Worm (Caenorhabditis elegans) whole organism, L1 larva: ENCODE results near the gene F37C12.18.

Experiments used
- C16A3.4 ChIP-seq: fragments of 150-350 bp; optimal IDR thresholded peaks from 2 replicates; lab custom pipeline; 2014; ENCODE audit warnings: missing biosample characterization, missing genetic modification characterization
- F16B12.6 ChIP-seq: fragments of 150-350 bp; optimal IDR thresholded peaks from 2 replicates; lab custom pipeline; 2014; ENCODE audit warnings: missing biosample characterization, missing genetic modification characterization
- Y116A8C.19 ChIP-seq: sonication (generic microtip); optimal IDR thresholded peaks from 2 replicates; lab custom pipeline; 2016; ENCODE audit warnings: missing compliant biosample characterization, missing genetic modification characterization, borderline replicate concordance
- aha-1 ChIP-seq: fragments of 150-350 bp; optimal IDR thresholded peaks from 2 replicates; lab custom pipeline; 2014; ENCODE audit warnings: missing biosample characterization, missing genetic modification characterization
- aly-2 ChIP-seq: fragments of 150-350 bp; optimal IDR thresholded peaks from 2 replicates; lab custom pipeline; 2014; ENCODE audit warnings: missing biosample characterization, missing genetic modification characterization
- ama-1 ChIP-seq: fragments of 150-350 bp; optimal IDR thresholded peaks from 2 replicates; lab custom pipeline; 2014
- blmp-1 ChIP-seq: fragments of 150-350 bp; optimal IDR thresholded peaks from 2 replicates; lab custom pipeline; 2014; ENCODE audit warnings: missing biosample characterization, missing genetic modification characterization
- ceh-82 ChIP-seq, 3 experiments: fragments of 150-350 bp in 1 of 3; sonication (generic microtip) in 2 of 3; optimal IDR thresholded peaks; 2 replicates each; lab custom pipeline; 2014 to 2017; ENCODE audit warnings: missing biosample characterization in 3 of 3, missing genetic modification characterization in 3 of 3
- efl-1 ChIP-seq, 4 experiments: fragments of 150-350 bp; optimal IDR thresholded peaks in 3 of 4; peaks in 1 of 4; 1 replicate in 1 of 4; 2 replicates in 3 of 4; lab custom pipeline; 2014; ENCODE audit warnings: missing biosample characterization in 2 of 4, missing genetic modification characterization in 2 of 4, missing genetic modification reagents in 2 of 4
- elt-3 ChIP-seq, 6 experiments: fragments of 150-350 bp in 1 of 6; sonication (generic microtip); optimal IDR thresholded peaks; 2 replicates each; lab custom pipeline; 2017 to 2018; ENCODE audit warnings: missing biosample characterization in 6 of 6, missing genetic modification characterization in 6 of 6, inconsistent platforms in 1 of 6
- fkh-10 ChIP-seq: sonication (generic microtip); optimal IDR thresholded peaks from 2 replicates; lab custom pipeline; 2017; ENCODE audit warnings: missing biosample characterization, missing genetic modification reagents, missing genetic modification characterization
- fkh-4 ChIP-seq: sonication (generic microtip); optimal IDR thresholded peaks from 2 replicates; lab custom pipeline; 2016; ENCODE audit warnings: missing compliant biosample characterization, missing genetic modification characterization, borderline replicate concordance
- fkh-8 ChIP-seq: sonication (generic microtip); optimal IDR thresholded peaks from 2 replicates; lab custom pipeline; 2016; ENCODE audit warnings: mild to moderate bottlenecking, missing genetic modification characterization, missing compliant biosample characterization
- grh-1 ChIP-seq: fragments of 200-800 bp; sonication (Bioruptor generic); IDR thresholded peaks from 2 replicates; pipeline ENCODE4 v1.3.6; 2022; ENCODE audit warnings: missing genetic modification reagents, missing genetic modification characterization, missing compliant biosample characterization
- hlh-17 ChIP-seq: fragments of 200-800 bp; sonication (Bioruptor generic); optimal IDR thresholded peaks from 2 replicates; lab custom pipeline; 2018; ENCODE audit warnings: missing genetic modification characterization, mild to moderate bottlenecking, missing compliant biosample characterization, moderate library complexity, borderline replicate concordance
- hlh-4 ChIP-seq: sonication (generic microtip); optimal IDR thresholded peaks from 2 replicates; lab custom pipeline; 2016; ENCODE audit warnings: mild to moderate bottlenecking, missing genetic modification characterization, missing compliant biosample characterization
- isw-1 ChIP-seq: fragments of 200-800 bp; sonication (Bioruptor generic); IDR thresholded peaks from 2 replicates; pipeline ENCODE4 v1.3.6; 2022; ENCODE audit warnings: missing genetic modification characterization, missing compliant biosample characterization
- lin-13 ChIP-seq: fragments of 150-350 bp; optimal IDR thresholded peaks from 2 replicates; lab custom pipeline; 2014; ENCODE audit warnings: missing biosample characterization, missing genetic modification reagents, missing genetic modification characterization
- lin-14 ChIP-seq: fragments of 200-800 bp; sonication (Bioruptor generic); optimal IDR thresholded peaks from 2 replicates; lab custom pipeline; 2018; ENCODE audit warnings: mild to moderate bottlenecking, missing genetic modification characterization, moderate library complexity, missing compliant biosample characterization
- lin-15B ChIP-seq: fragments of 150-350 bp; sonication (generic microtip); optimal IDR thresholded peaks from 3 replicates; lab custom pipeline; 2014; ENCODE audit warnings: missing biosample characterization, missing genetic modification characterization
- mdl-1 ChIP-seq, 2 experiments: fragments of 150-350 bp; optimal IDR thresholded peaks; 2 replicates each; lab custom pipeline; 2014 to 2017; ENCODE audit warnings: missing biosample characterization in 2 of 2, missing genetic modification characterization in 2 of 2, inconsistent platforms in 1 of 2
- mep-1 ChIP-seq: fragments of 150-350 bp; optimal IDR thresholded peaks from 2 replicates; lab custom pipeline; 2014; ENCODE audit warnings: missing biosample characterization, missing genetic modification characterization
- nhr-12 ChIP-seq: sonication (generic microtip); optimal IDR thresholded peaks from 2 replicates; lab custom pipeline; 2017; ENCODE audit warnings: missing biosample characterization, missing genetic modification characterization
- nhr-19 ChIP-seq: fragments of 200-800 bp; sonication (Bioruptor generic); conservative IDR thresholded peaks from 2 replicates; pipeline ENCODE4 v1.3.6; 2022; ENCODE audit warnings: missing genetic modification characterization, missing compliant biosample characterization
- nhr-20 ChIP-seq: sonication (generic microtip); optimal IDR thresholded peaks from 2 replicates; lab custom pipeline; 2016; ENCODE audit warnings: mild to moderate bottlenecking, missing genetic modification characterization, missing compliant biosample characterization
- nhr-237 ChIP-seq: fragments of 150-350 bp; optimal IDR thresholded peaks from 2 replicates; lab custom pipeline; 2014; ENCODE audit warnings: missing biosample characterization, missing genetic modification characterization
- nhr-28 ChIP-seq: fragments of 150-350 bp; optimal IDR thresholded peaks from 2 replicates; lab custom pipeline; 2014; ENCODE audit warnings: missing biosample characterization, missing genetic modification characterization
- nhr-76 ChIP-seq: sonication (generic microtip); optimal IDR thresholded peaks from 2 replicates; lab custom pipeline; 2017; ENCODE audit warnings: missing biosample characterization, missing genetic modification characterization
- nhr-84 ChIP-seq: sonication (generic microtip); optimal IDR thresholded peaks from 2 replicates; lab custom pipeline; 2017; ENCODE audit warnings: missing biosample characterization, missing genetic modification characterization
- pax-3 ChIP-seq: fragments of 200-800 bp; sonication (Bioruptor generic); optimal IDR thresholded peaks from 2 replicates; lab custom pipeline; 2018; ENCODE audit warnings: mild to moderate bottlenecking, missing genetic modification characterization, moderate library complexity, missing compliant biosample characterization
- skn-1 ChIP-seq: fragments of 150-350 bp; optimal IDR thresholded peaks from 2 replicates; lab custom pipeline; 2014; ENCODE audit warnings: missing biosample characterization, missing genetic modification characterization
- snpc-4 ChIP-seq: fragments of 150-350 bp; optimal IDR thresholded peaks from 2 replicates; lab custom pipeline; 2014; ENCODE audit warnings: missing biosample characterization, missing genetic modification characterization
- sup-37 ChIP-seq: fragments of 200-800 bp; sonication (Bioruptor generic); optimal IDR thresholded peaks from 2 replicates; lab custom pipeline; 2018; ENCODE audit warnings: mild to moderate bottlenecking, missing genetic modification characterization, missing compliant biosample characterization
- swsn-7 ChIP-seq: sonication (generic microtip); optimal IDR thresholded peaks from 2 replicates; lab custom pipeline; 2016; ENCODE audit warnings: missing genetic modification characterization, missing compliant biosample characterization
- tlp-1 ChIP-seq: fragments of 150-350 bp; optimal IDR thresholded peaks from 2 replicates; lab custom pipeline; 2014; ENCODE audit warnings: missing biosample characterization, missing genetic modification characterization
- unc-130 ChIP-seq: fragments of 150-350 bp; optimal IDR thresholded peaks from 2 replicates; lab custom pipeline; 2017; ENCODE audit warnings: missing biosample characterization, missing genetic modification characterization, inconsistent platforms
- unc-62 ChIP-seq: fragments of 150-350 bp; optimal IDR thresholded peaks from 2 replicates; lab custom pipeline; 2014; ENCODE audit warnings: missing biosample characterization, missing genetic modification reagents, missing genetic modification characterization
- unc-98 ChIP-seq: fragments of 200-800 bp; sonication (Bioruptor generic); IDR thresholded peaks from 2 replicates; pipeline ENCODE4 v1.3.6; 2022; ENCODE audit warnings: missing genetic modification characterization, missing compliant biosample characterization
- zip-4 ChIP-seq: fragments of 200-800 bp; sonication (Bioruptor generic); optimal IDR thresholded peaks from 2 replicates; lab custom pipeline; 2018; ENCODE audit warnings: mild to moderate bottlenecking, missing genetic modification characterization, moderate library complexity, missing compliant biosample characterization
- ztf-11 ChIP-seq, 2 experiments: sonication (generic microtip); optimal IDR thresholded peaks; 2 replicates each; lab custom pipeline; 2016 to 2017; ENCODE audit warnings: missing genetic modification characterization in 2 of 2, missing biosample characterization in 1 of 2, missing compliant biosample characterization in 1 of 2

F37C12.18 gene

ce11 chrIII:7162065-7162762 is 33.0 kb downstream of the F37C12.18 start, which contains the start of the genes syf-2 and K04G7.1 (continued):
- TF ChIP-seq unc-98 (GFP tag; lab: Robert Waterston, UW) (no peak), mep-1 (tag; lab: Kevin White, UChicago) (peak; percentile 86), skn-1 (tag; lab: Kevin White, UChicago) (peak; percentile 93), hlh-4 (tag; lab: Kevin White, UChicago) (no peak), hlh-17 (GFP tag; lab: Kevin White, UChicago) (no peak), lin-14 (GFP tag; lab: Kevin White, UChicago) (peak; percentile 95), efl-1 (optimal IDR thresholded peaks at IDR 0.05; lab: Kevin White, UChicago) (peak; percentile 88 to 93), efl-1 (GFP tag; optimal IDR thresholded peaks at IDR 0.05 in 1 of 2; lab: Kevin White, UChicago) (peak; percentile 89 to 99), elt-3 (tag; optimal IDR thresholded peaks at IDR 0.05; lab: Kevin White, UChicago) (peak in 3 of 6 experiments; percentile 58 to 89 (median 59)), mdl-1 (tag; optimal IDR thresholded peaks at IDR 0.05; lab: Kevin White, UChicago) (peak in 1 of 2 experiments; percentile 84), unc-62 (GFP tag; lab: Kevin White, UChicago) (no peak), nhr-84 (tag; lab: Kevin White, UChicago) (no peak), C16A3.4 (tag; lab: Kevin White, UChicago) (peak; percentile 93), grh-1 (GFP tag; lab: Robert Waterston, UW) (peak; percentile 80), nhr-28 (tag; lab: Kevin White, UChicago) (no peak), nhr-19 (peak; percentile 90), ceh-82 (tag; optimal IDR thresholded peaks at IDR 0.05; lab: Kevin White, UChicago) (peak; percentile 55 to 96 (median 67)), snpc-4 (tag; lab: Kevin White, UChicago) (peak; percentile 82), ztf-11 (tag; optimal IDR thresholded peaks at IDR 0.05; lab: Kevin White, UChicago) (peak in 1 of 2 experiments; percentile 57), blmp-1 (tag; lab: Kevin White, UChicago) (peak; percentile 82), lin-15B (peak; percentile 99), zip-4 (GFP tag; lab: Kevin White, UChicago) (peak; percentile 60), Y116A8C.19 (tag; lab: Kevin White, UChicago) (no peak), tlp-1 (tag; lab: Kevin White, UChicago) (no peak), nhr-12 (tag; lab: Kevin White, UChicago) (no peak), swsn-7 (peak; percentile 87), fkh-4 (tag; lab: Kevin White, UChicago) (peak; percentile 14), ama-1 (peak; percentile 56), nhr-237 (tag; lab: Kevin White, UChicago) (peak; percentile 74), aly-2 (tag; lab: Kevin White, UChicago) (peak; percentile 8), fkh-10 (GFP tag; lab: Kevin White, UChicago) (peak; percentile 71), sup-37 (GFP tag; lab: Kevin White, UChicago) (no peak), F16B12.6 (tag; lab: Kevin White, UChicago) (peak; percentile 60), lin-13 (GFP tag; lab: Kevin White, UChicago) (peak; percentile 100), aha-1 (tag; lab: Kevin White, UChicago) (peak; percentile 72), nhr-20 (tag; lab: Kevin White, UChicago) (peak; percentile 90), unc-130 (tag; lab: Kevin White, UChicago) (peak; percentile 83), nhr-76 (tag; lab: Kevin White, UChicago) (no peak), pax-3 (tag; lab: Kevin White, UChicago) (peak; percentile 82), isw-1 (GFP tag; lab: Robert Waterston, UW) (peak; percentile 90), fkh-8 (tag; lab: Kevin White, UChicago) (peak; percentile 95)

- TF ChIP-seq efl-1 (optimal IDR thresholded peaks at IDR 0.05; lab: Kevin White, UChicago) (no peak), efl-1 (GFP tag; optimal IDR thresholded peaks at IDR 0.05 in 1 of 2; lab: Kevin White, UChicago) (peak in 1 of 2 experiments; percentile 59), lin-15B (no peak)
- TF ChIP-seq, all 84 proteins: peak for 1
These were observed 34.2 kb downstream of the F37C12.18 start, which contains the start of gene rnp-7 for ce11 chrIII:7161055-7161454. TSS of gene rnp-7 (minus strand) at chrIII:7161155.
